Fruit fly (Drosophila melanogaster): ENCODE data around the gene CG34258.

The CG34258 gene

DNA sequence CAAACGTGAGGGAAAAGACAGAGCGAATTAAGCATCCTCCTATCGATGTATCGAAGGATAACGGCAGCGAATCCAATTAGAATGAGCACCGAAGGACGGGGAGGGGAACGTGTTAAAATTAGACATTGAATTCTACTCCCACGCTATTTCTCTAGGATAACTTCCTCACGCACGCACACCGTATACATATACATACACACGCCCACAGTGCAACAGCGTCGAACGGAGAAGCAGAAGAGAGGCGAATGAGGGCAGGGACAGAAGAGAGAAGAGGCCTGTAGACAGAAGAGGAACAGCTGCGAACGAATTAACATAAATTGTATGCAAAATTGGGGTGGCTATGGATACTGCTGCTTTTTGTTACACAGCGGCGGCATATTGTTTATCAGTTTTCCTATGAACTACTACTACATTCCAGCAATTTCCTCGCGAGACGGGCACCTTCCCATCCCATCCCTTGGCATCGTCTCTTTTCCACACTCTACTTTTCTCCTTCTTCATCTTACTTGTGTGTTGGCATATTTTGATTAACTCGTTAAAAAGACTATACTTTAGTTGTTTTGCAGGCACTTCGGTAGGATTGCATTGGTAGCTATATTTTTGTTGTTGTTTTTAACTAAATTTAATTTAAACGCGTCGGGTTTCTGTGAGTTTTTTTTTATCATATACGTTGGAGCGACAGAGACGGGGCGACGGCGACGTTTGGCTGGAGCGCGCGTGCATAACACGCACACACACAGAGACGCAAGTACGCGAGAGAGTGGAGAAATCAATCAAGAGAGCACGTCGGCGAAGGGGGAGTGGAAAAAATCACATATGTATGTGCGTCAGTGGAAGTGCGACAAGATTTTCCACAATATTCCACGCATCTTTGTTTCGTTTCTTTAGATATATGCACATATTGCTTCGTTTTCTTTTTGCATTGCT, 43.3 kb downstream of the CG34258 start:
- TF ChIP-seq Myc (optimal IDR thresholded peaks at IDR 0.05): no peak

DNA sequence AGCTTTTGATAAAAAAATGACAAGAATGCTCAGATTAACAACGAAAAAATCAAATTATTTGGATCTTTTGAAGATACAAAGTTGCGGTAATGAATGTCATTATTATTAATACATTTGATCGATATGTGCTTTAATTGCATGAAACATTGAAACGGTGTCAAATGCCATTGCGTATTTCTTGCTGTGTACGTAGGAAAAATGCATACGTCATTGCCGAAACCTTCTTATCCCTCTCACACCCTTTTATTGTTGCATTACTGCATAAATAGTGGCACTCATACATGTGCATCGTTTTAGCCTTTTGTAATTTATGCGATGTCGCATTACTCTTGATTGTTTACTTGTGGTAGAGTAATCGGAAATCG, 44.1 kb downstream of the CG34258 start:
- no peak for TF ChIP-seq insv (optimal IDR thresholded peaks at IDR 0.05)
- TF ChIP-seq ttk (optimal IDR thresholded peaks at IDR 0.05): no peak

DNA sequence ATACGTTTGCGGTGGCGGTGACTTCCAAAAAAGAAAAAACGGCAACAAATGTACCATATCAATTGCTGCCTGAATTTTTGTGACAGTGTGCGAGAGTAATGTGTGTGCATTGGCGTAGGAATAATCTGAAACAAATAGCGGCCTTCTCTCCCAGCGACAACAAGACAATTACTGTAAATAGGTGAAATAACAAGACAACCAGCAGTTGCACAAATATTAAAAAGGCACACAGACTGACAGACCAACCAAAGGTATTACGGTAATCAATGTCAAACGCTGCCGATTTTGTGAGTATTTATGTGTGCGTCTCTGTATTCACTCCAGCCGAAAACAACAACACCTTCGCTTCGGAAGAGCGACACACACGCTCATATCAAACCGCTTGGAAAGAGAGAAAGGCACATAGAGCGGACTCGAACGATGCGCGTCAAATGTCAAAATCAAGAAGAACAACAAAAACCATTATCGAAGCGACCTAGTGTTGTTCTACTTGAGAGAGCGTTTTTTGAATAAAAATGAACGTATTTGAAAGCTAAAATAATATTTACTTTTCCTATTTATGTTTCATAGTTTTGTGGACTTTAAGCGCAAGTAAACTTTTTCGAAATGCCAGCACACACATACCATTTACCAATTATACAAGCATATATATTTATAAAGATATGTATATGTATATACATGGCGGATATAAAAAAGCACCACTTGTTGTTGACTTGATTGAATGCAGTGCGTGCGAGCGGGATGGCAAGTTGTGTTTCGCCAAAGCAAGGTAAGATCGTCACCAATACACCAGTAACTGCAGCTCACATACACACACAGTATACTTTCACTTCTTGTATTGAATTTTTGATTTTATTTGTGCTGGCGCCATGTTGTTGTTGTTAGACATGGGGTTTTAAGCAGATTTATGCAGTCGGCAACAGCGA, 44.7 kb downstream of the CG34258 start:
- TF ChIP-seq psq (optimal IDR thresholded peaks at IDR 0.05): no peak
- TF ChIP-seq Sin3A (optimal IDR thresholded peaks at IDR 0.05): no peak
- no peak for TF ChIP-seq insv (optimal IDR thresholded peaks at IDR 0.05)
- no peak for TF ChIP-seq h (optimal IDR thresholded peaks at IDR 0.05)
- no peak for TF ChIP-seq Myc (optimal IDR thresholded peaks at IDR 0.05)
- no peak for TF ChIP-seq ttk (optimal IDR thresholded peaks at IDR 0.05)

DNA sequence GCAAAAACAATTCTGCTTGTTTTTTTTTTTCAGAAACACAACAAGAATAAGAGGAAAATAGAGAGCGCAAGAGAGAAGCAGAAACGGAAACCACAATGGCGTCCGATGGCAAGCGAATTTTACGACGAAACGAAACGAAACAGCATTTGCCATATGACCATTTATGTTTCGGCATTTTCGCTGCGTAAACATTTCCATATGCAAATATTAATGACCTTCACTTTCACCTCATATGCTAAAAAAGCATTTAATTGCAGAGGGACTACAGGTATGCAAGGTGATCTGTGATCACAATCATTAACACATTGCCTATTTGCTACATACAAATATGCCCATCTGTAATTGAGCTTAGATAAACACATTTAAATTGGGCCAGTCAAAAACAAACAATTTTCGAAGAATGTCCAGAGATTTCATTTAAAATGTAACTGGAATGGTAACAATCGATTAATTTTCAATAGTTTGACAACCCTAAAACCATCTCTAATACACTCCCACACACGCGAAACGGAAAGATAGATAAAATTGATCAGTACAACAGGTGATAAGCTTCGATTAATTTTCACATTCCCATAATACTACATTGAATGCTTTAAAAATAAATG, 45.5 kb downstream of the CG34258 start:
- TF ChIP-seq ttk (optimal IDR thresholded peaks at IDR 0.05) (no peak), h (optimal IDR thresholded peaks at IDR 0.05) (no peak)

DNA sequence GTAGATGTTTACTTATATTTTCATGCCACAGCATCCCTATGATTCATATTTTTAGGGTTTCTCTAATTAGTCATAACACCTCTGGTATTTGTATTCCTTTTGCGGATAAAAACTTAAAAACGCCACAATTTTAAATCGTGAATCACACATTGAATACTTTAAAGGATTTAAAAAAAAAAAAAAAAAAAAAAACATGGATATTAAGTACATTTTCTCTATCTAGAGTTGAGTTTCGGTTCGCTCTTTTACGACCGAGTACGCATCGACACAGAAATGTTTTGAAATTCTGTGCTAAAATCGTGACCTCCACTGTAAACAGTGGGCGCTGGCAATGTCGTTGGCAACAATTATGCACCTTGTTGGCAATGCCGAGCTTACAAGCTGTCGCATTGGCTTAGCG, 46.3 kb downstream of the CG34258 start:
- TF ChIP-seq h (optimal IDR thresholded peaks at IDR 0.05): no peak
- no peak for TF ChIP-seq ttk (optimal IDR thresholded peaks at IDR 0.05)
- TF ChIP-seq Sin3A (optimal IDR thresholded peaks at IDR 0.05): no peak
- no peak for TF ChIP-seq psq (optimal IDR thresholded peaks at IDR 0.05)
- TF ChIP-seq Myc (optimal IDR thresholded peaks at IDR 0.05): no peak
- no peak for TF ChIP-seq insv (optimal IDR thresholded peaks at IDR 0.05)

DNA sequence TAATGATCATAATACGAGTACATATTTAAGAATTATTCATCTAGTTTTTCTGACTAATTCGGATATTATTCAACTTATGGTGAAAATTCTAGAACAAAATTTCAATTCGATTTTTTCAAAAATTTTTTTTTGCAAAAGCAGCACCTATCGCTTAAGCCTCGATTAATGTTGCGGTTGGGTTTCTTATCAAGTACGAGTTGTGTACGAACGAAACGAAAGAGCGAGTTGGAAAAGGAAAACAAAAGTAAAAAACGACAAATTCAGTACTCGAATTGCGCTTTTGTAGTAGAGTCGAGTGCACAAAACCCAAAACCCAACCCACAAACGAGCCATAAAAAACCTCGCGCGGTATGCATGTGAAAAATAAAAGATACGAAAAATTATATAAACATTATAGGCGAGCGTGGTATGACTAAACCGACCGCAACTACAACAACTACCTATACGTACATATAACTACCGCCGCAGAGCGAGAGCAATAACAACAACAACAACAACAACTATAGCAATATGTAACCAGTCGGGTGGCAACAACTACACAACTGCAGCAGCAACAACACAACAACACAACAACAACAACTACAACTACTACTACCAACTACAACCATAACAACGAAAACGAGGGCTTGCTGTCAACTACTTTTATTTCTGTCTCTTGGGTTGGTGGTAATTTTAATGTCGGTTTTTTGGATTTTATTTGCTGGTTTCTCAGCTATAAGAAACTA, 47.2 kb downstream of the CG34258 start:
- no peak for TF ChIP-seq psq (optimal IDR thresholded peaks at IDR 0.05)
- no peak for TF ChIP-seq insv (optimal IDR thresholded peaks at IDR 0.05)
- no peak for TF ChIP-seq Myc (optimal IDR thresholded peaks at IDR 0.05)
- no peak for TF ChIP-seq h (optimal IDR thresholded peaks at IDR 0.05)

DNA sequence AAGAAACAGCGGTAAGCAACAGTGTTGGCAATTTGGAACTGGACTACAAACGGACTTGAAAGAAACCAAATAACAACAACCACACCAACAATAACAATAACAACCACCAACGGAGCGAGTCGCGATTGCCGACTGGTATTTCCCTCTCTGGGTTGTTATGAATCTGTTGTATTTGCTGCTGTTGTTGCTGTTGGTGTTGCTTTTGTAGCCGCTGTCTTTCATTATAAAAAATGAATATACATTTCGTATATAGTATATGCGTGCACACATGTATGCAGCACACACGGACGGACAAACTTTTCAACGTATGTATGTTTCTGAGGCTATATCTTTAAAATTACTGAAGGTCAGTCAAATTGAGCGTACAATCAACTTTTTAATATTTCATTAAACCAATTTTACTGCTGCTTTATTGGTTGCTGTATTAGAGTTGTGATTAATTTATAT, 48.3 kb downstream of the CG34258 start:
- TF ChIP-seq Myc (optimal IDR thresholded peaks at IDR 0.05) (no peak), ttk (optimal IDR thresholded peaks at IDR 0.05) (no peak), h (optimal IDR thresholded peaks at IDR 0.05) (no peak), insv (optimal IDR thresholded peaks at IDR 0.05) (no peak), psq (optimal IDR thresholded peaks at IDR 0.05) (no peak), Sin3A (optimal IDR thresholded peaks at IDR 0.05) (no peak)

DNA sequence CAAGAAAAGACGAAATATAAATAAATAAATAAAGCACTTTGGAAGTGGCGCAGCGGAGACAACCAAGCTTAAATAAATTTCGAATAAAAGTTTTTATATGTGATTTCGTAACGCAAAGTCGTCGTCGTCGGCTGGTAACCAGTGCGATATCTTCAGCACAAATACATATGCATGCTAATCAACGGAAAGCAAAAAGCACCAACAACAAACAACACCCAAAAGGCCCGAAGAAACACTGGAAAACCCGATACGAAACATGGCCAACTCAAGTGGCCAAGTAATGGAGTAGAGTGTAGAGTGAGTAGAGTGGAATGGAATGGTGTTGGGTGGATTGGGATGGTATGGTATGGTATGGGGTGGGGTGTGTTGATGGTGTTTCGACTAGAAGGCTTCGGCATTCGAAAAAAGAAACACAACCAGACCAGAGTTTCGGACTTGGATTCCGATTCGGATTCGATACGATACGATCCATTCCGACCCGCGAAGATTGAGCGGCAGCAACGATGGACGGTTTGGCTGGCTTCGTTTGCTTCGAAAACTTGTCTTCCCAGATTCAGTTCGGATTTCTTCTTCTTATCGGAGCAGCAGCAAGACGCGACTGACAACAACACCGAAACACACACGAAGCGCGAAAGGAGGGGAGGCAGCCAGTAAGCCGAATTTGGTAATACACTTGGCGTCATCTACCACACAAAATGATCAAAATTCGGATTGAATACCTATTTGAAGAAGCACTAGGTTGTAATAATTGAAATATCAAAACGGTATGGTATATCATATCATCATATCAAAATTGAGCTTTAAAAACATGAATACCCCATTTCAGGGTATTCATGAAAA, 49.0 kb downstream of the CG34258 start:
- TF ChIP-seq h (optimal IDR thresholded peaks at IDR 0.05): no peak
- no peak for TF ChIP-seq ttk (optimal IDR thresholded peaks at IDR 0.05)

DNA sequence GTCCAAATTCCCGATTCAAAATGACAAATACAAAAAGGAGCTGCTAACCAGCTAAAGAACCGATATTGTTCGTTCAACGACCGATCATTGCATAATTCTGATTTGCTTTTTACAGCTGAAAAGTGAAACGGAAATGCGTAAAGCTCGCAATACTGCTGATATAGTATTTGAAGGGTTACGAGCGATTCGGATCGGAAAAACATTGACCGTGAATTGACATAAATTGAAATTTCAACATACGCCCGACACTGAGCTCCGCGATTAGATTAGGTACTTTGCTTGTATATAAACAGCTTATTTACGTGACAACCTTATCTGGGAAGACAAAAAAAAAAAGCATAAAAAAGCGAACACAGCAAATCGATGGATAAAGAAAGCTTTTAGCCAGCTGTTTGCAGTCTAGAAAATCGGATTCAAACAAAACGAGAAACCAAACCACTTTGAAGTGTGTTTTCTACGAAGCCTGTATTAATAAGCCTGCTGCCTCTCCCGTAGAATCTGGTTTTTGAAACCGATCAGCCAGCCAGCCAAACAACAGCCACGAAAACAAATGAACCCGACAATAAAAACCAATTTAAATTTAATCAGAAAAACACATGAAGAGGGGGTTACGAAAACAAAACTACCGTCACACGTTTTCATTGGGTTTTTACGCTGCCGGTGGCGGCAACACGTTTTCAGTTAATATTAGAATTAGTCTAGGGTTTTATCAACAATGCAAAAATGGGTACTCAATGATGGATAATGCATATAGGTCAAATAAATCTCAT, 50.1 kb downstream of the CG34258 start:
- no peak for TF ChIP-seq Sin3A (optimal IDR thresholded peaks at IDR 0.05)
- no peak for TF ChIP-seq insv (optimal IDR thresholded peaks at IDR 0.05)
- TF ChIP-seq ttk (optimal IDR thresholded peaks at IDR 0.05): no peak
- TF ChIP-seq Myc (optimal IDR thresholded peaks at IDR 0.05): no peak
- no peak for TF ChIP-seq psq (optimal IDR thresholded peaks at IDR 0.05)
- TF ChIP-seq h (optimal IDR thresholded peaks at IDR 0.05): no peak
